Worm (Caenorhabditis elegans) whole organism, mixed stage, embryonic: ENCODE measurements around the gene paic-1.

ENCODE experiments used
- bed-3 ChIP-seq: fragments of 200-800 bp; sonication (Bioruptor generic); optimal IDR thresholded peaks from 3 replicates; lab custom pipeline; 2018; ENCODE audit warnings: mild to moderate bottlenecking, missing genetic modification characterization, moderate library complexity, missing compliant biosample characterization
- blmp-1 ChIP-seq: fragments of 150-350 bp; optimal IDR thresholded peaks from 2 replicates; lab custom pipeline; 2014; ENCODE audit warnings: missing biosample characterization, missing genetic modification characterization
- ceh-39 ChIP-seq: fragments of 150-350 bp; optimal IDR thresholded peaks from 2 replicates; lab custom pipeline; 2014; ENCODE audit warnings: missing biosample characterization, missing genetic modification characterization
- ceh-43 ChIP-seq: fragments of 200-800 bp; sonication (Bioruptor generic); optimal IDR thresholded peaks from 2 replicates; lab custom pipeline; 2018; ENCODE audit warnings: mild to moderate bottlenecking, missing genetic modification characterization, moderate library complexity, missing compliant biosample characterization
- ceh-83 ChIP-seq: fragments of 200-800 bp; sonication (Bioruptor generic); optimal IDR thresholded peaks from 2 replicates; lab custom pipeline; 2018; ENCODE audit warnings: mild to moderate bottlenecking, missing genetic modification characterization, missing compliant biosample characterization
- ces-1 ChIP-seq: fragments of 150-350 bp; optimal IDR thresholded peaks from 2 replicates; lab custom pipeline; 2014; ENCODE audit warnings: missing biosample characterization, missing genetic modification reagents, missing genetic modification characterization
- cnd-1 ChIP-seq: fragments of 200-800 bp; sonication (Bioruptor generic); optimal IDR thresholded peaks from 2 replicates; lab custom pipeline; 2018; ENCODE audit warnings: mild to moderate bottlenecking, missing genetic modification characterization, missing compliant biosample characterization
- drap-1 ChIP-seq: fragments of 200-800 bp; sonication (Bioruptor generic); optimal IDR thresholded peaks from 3 replicates; lab custom pipeline; 2018; ENCODE audit warnings: mild to moderate bottlenecking, missing genetic modification characterization, missing compliant biosample characterization
- elt-1 ChIP-seq: sonication (generic microtip); optimal IDR thresholded peaks from 2 replicates; lab custom pipeline; 2017; ENCODE audit warnings: missing genetic modification characterization, mild to moderate bottlenecking, missing compliant biosample characterization, antibody characterized with exemption, moderate library complexity, borderline replicate concordance; ENCODE audit not compliant: insufficient read depth
- elt-3 ChIP-seq: fragments of 150-350 bp; optimal IDR thresholded peaks from 2 replicates; lab custom pipeline; 2014; ENCODE audit warnings: missing biosample characterization, missing genetic modification characterization
- flh-1 ChIP-seq: fragments of 200-800 bp; sonication (Bioruptor generic); optimal IDR thresholded peaks from 2 replicates; lab custom pipeline; 2018; ENCODE audit warnings: mild to moderate bottlenecking, missing genetic modification characterization, moderate library complexity, missing compliant biosample characterization
- ham-2 ChIP-seq: fragments of 200-800 bp; sonication (Bioruptor generic); optimal IDR thresholded peaks from 2 replicates; lab custom pipeline; 2018; ENCODE audit warnings: mild to moderate bottlenecking, missing genetic modification characterization, missing compliant biosample characterization
- hlh-1 ChIP-seq: fragments of 150-350 bp; optimal IDR thresholded peaks from 2 replicates; lab custom pipeline; 2014; ENCODE audit warnings: missing biosample characterization, missing genetic modification reagents, missing genetic modification characterization
- lin-32 ChIP-seq: fragments of 200-800 bp; sonication (Bioruptor generic); optimal IDR thresholded peaks from 2 replicates; lab custom pipeline; 2018; ENCODE audit warnings: mild to moderate bottlenecking, missing genetic modification characterization, missing compliant biosample characterization
- mab-5 ChIP-seq: fragments of 150-350 bp; optimal IDR thresholded peaks from 2 replicates; lab custom pipeline; 2014; ENCODE audit warnings: missing biosample characterization, missing genetic modification characterization
- mep-1 ChIP-seq: fragments of 150-350 bp; optimal IDR thresholded peaks from 2 replicates; lab custom pipeline; 2017; ENCODE audit warnings: missing biosample characterization, missing genetic modification reagents, missing genetic modification characterization, inconsistent platforms
- mls-2 ChIP-seq: sonication (generic microtip); optimal IDR thresholded peaks from 2 replicates; lab custom pipeline; 2016; ENCODE audit warnings: mild to moderate bottlenecking, missing genetic modification characterization, moderate library complexity, missing compliant biosample characterization
- nhr-12 ChIP-seq: fragments of 150-350 bp; optimal IDR thresholded peaks from 2 replicates; lab custom pipeline; 2014; ENCODE audit warnings: missing biosample characterization, missing genetic modification characterization
- nhr-2 ChIP-seq: fragments of 150-350 bp; optimal IDR thresholded peaks from 2 replicates; lab custom pipeline; 2014; ENCODE audit warnings: missing biosample characterization, missing genetic modification characterization
- nhr-237 ChIP-seq: fragments of 150-350 bp; optimal IDR thresholded peaks from 2 replicates; lab custom pipeline; 2014; ENCODE audit warnings: missing biosample characterization, missing genetic modification characterization
- nhr-28 ChIP-seq: fragments of 150-350 bp; optimal IDR thresholded peaks from 2 replicates; lab custom pipeline; 2014; ENCODE audit warnings: missing biosample characterization, missing genetic modification characterization
- nhr-76 ChIP-seq: sonication (generic microtip); optimal IDR thresholded peaks from 2 replicates; lab custom pipeline; 2017; ENCODE audit warnings: missing biosample characterization, missing genetic modification characterization
- pha-4 ChIP-seq: fragments of 150-350 bp; optimal IDR thresholded peaks from 2 replicates; lab custom pipeline; 2018; ENCODE audit warnings: missing biosample characterization, missing genetic modification reagents, missing genetic modification characterization
- sem-2 ChIP-seq: fragments of 200-800 bp; sonication (Bioruptor generic); optimal IDR thresholded peaks from 2 replicates; lab custom pipeline; 2018; ENCODE audit warnings: mild to moderate bottlenecking, missing genetic modification characterization, missing compliant biosample characterization
- snpc-4 ChIP-seq: fragments of 150-350 bp; optimal IDR thresholded peaks from 2 replicates; lab custom pipeline; 2014; ENCODE audit warnings: missing biosample characterization, missing genetic modification characterization
- sptf-1 ChIP-seq: sonication (generic microtip); optimal IDR thresholded peaks from 2 replicates; lab custom pipeline; 2017; ENCODE audit warnings: mild to moderate bottlenecking, missing genetic modification characterization, moderate library complexity, missing compliant biosample characterization
- tbx-8 ChIP-seq: fragments of 200-800 bp; sonication (Bioruptor generic); optimal IDR thresholded peaks from 2 replicates; lab custom pipeline; 2018; ENCODE audit warnings: mild to moderate bottlenecking, missing genetic modification characterization, moderate library complexity, missing compliant biosample characterization
- unc-120 ChIP-seq: sonication (generic microtip); optimal IDR thresholded peaks from 2 replicates; lab custom pipeline; 2017; ENCODE audit warnings: missing genetic modification characterization, missing compliant biosample characterization; ENCODE audit not compliant: poor library complexity, severe bottlenecking
- zip-8 ChIP-seq: fragments of 150-350 bp; optimal IDR thresholded peaks from 2 replicates; lab custom pipeline; 2014; ENCODE audit warnings: missing biosample characterization, missing genetic modification characterization
- ztf-11 ChIP-seq: fragments of 150-350 bp; optimal IDR thresholded peaks from 2 replicates; lab custom pipeline; 2014; ENCODE audit warnings: missing biosample characterization, missing genetic modification characterization

The paic-1 gene

DNA sequence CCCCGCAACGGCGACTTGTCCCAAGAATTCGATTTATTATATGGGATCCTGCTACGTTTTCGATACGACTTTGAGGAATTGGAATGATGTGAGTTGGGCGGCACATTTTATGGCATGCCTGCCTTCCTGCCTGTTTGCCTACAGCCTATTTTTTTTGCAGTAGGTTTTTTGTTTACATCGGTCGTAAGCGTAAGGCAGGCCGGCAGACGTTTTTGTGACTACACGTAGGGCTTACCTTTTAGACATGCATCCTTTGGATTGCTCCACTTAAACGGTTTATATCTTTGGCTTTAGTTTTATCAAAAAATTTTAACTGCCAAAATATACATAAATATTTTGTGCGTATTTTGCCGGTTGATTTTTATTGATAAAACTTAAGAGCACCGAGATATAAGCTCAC is 13.1 kb downstream of the paic-1 start:
- TF ChIP-seq nhr-12 (no peak), ztf-11 (tag; lab: Kevin White, UChicago) (no peak), sem-2 (no peak), ceh-39 (tag; lab: Kevin White, UChicago) (no peak), ceh-43 (no peak), mab-5 (no peak), sptf-1 (no peak), cnd-1 (tag; lab: Kevin White, UChicago) (no peak), elt-3 (tag; lab: Kevin White, UChicago) (no peak), ceh-83 (GFP tag; lab: Kevin White, UChicago) (no peak), blmp-1 (tag; lab: Kevin White, UChicago) (no peak), mls-2 (no peak), ces-1 (GFP tag; lab: Kevin White, UChicago) (no peak), drap-1 (GFP tag; lab: Kevin White, UChicago) (no peak), nhr-28 (tag; lab: Kevin White, UChicago) (no peak), ham-2 (GFP tag; lab: Kevin White, UChicago) (no peak), flh-1 (GFP tag; lab: Kevin White, UChicago) (no peak)

DNA sequence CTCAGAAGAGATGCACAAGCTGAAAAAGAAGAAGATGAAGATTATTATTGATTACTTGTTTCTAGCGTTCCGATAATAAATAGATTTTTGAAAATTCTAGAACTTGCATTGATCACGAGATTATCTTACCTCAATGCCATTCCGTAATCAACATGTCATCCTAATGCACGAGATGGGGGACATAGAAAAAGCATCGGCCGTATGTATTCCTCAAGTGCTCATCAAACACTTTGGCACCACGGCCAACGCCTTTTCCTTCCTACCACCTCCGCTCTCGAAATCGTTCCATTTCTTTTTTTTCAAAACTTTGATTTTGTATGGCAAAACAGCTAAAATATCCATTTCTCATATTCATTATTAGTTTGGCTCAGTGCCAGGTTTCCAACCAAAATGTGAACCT is 13.6 kb downstream of the paic-1 start, which contains the start of gene lat-2:
TSS of gene lat-2 (plus strand) at position 301 of the 400 bp plus-strand sequence.
- no peak for TF ChIP-seq ham-2 (GFP tag; lab: Kevin White, UChicago)
- TF ChIP-seq sem-2, result no peak
- no peak for TF ChIP-seq unc-120 (tag; lab: Kevin White, UChicago)
- TF ChIP-seq, all 35 proteins: peak for 0

ce11 chrII:4355217-4355616 is 17.1 kb downstream of the paic-1 start, which contains the start of the genes H20J04.7 and H20J04.1:
Gene H20J04.7, minus strand, starts transcription at chrII:4355317.
Gene H20J04.1, plus strand, starts transcription at chrII:4355613.
- TF ChIP-seq snpc-4 (tag; lab: Kevin White, UChicago), result no peak
- TF ChIP-seq nhr-76, result no peak
- no peak for TF ChIP-seq mls-2
- no peak for TF ChIP-seq elt-3 (tag; lab: Kevin White, UChicago)
- no peak for TF ChIP-seq zip-8 (tag; lab: Kevin White, UChicago)
- no peak for TF ChIP-seq tbx-8 (GFP tag; lab: Kevin White, UChicago)
- TF ChIP-seq mep-1 (tag; lab: Kevin White, UChicago), result no peak
- TF ChIP-seq bed-3, result no peak
- no peak for TF ChIP-seq flh-1 (GFP tag; lab: Kevin White, UChicago)
- TF ChIP-seq hlh-1 (tag; lab: Kevin White, UChicago), result no peak
- no peak for TF ChIP-seq lin-32
- no peak for TF ChIP-seq pha-4 (tag; lab: Kevin White, UChicago)
- no peak for TF ChIP-seq elt-1
- TF ChIP-seq ceh-83 (GFP tag; lab: Kevin White, UChicago), result no peak
- TF ChIP-seq ces-1 (GFP tag; lab: Kevin White, UChicago), result no peak
- TF ChIP-seq sptf-1, result no peak
- TF ChIP-seq sem-2, result no peak
- no peak for TF ChIP-seq nhr-12
- TF ChIP-seq nhr-237, result no peak
- TF ChIP-seq blmp-1 (tag; lab: Kevin White, UChicago), result no peak
- TF ChIP-seq, all 35 proteins: peak for 0

ce11 chrII:4350888-4351287 is 21.4 kb downstream of the paic-1 start, which contains the start of gene H20J04.9:
Gene H20J04.9, plus strand, starts transcription at chrII:4351188.
- TF ChIP-seq sptf-1 (no peak), cnd-1 (tag; lab: Kevin White, UChicago) (no peak), nhr-237 (no peak), ceh-83 (GFP tag; lab: Kevin White, UChicago) (no peak)
- TF ChIP-seq, all 35 proteins: peak for 0

DNA sequence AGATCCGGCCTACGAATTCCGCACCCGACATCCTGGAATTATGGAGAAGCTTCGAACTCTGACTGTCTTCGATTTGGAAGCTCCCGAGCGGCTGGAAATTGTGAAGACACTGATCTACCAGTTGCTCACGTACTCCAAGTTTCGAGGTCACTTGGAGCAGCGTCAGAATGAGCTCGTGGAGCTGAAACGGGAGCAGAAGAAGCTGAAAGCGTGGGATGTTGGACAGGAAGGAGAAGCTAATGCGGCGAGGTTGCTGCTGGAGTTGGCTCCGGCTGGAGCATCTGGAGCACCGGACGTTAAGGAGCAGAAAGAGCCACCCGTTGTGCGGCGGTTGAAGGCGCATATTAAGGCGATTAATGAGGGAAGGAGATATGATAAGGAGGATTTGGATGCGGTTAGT is 28.0 kb downstream of the paic-1 start:
- TF ChIP-seq sem-2 (no peak), ceh-43 (no peak), ztf-11 (tag; lab: Kevin White, UChicago) (no peak), ceh-39 (tag; lab: Kevin White, UChicago) (no peak), nhr-12 (no peak), cnd-1 (tag; lab: Kevin White, UChicago) (no peak), unc-120 (tag; lab: Kevin White, UChicago) (no peak), elt-1 (no peak), mab-5 (no peak), tbx-8 (GFP tag; lab: Kevin White, UChicago) (no peak), zip-8 (tag; lab: Kevin White, UChicago) (no peak), ces-1 (GFP tag; lab: Kevin White, UChicago) (no peak), snpc-4 (tag; lab: Kevin White, UChicago) (no peak), nhr-2 (tag; lab: Kevin White, UChicago) (no peak), mls-2 (no peak), drap-1 (GFP tag; lab: Kevin White, UChicago) (no peak)
- TF ChIP-seq, all 35 proteins: peak for 0
